Worm (Caenorhabditis elegans): ENCODE data around the gene clec-183.
"Not testable (repeated sequence)": the region's sequence is repeated elsewhere in the genome, so short reads cannot be mapped to it uniquely, and the experiment has no call there.

The clec-183 gene

ce11 chrIV:9310935-9311566 lies 16.8 kb upstream of the clec-183 start:
- TF ChIP-seq nhr-80 (tag; optimal IDR thresholded peaks at IDR 0.05): peak; percentile 73
- TF ChIP-seq let-607 (tag; optimal IDR thresholded peaks at IDR 0.05): no peak
- no peak for TF ChIP-seq tbx-9 (tag; optimal IDR thresholded peaks at IDR 0.05; ENCODE audit: borderline replicate concordance)
- TF ChIP-seq ets-4 (GFP tag; optimal IDR thresholded peaks at IDR 0.05): peak; percentile 45
- no peak for TF ChIP-seq atf-7 (tag; optimal IDR thresholded peaks at IDR 0.05)

DNA sequence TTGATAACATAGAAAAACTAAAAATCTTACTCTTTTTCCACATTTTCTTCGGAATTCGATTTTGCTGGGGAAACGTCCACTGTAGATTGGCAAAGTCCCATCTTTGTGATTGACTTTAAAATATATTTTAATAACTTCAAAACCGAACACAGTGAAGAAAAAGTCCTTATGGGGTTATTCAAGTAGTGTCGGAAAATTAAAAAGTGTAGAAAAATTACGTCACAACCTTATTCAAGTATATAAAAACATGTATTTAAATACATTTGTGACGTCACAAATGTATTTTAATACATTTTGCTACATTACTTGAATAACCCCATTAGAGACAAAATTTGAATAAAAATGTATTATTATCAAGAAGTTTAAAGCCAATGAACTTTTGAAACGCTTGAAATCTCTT lies 15.0 kb upstream of the clec-183 start, which contains the start of gene F49C12.7:
Gene F49C12.7, minus strand, starts transcription at position 101 of the 400 bp plus-strand sequence.
- TF ChIP-seq Y53G8AR.9 (GFP tag; conservative IDR thresholded peaks at IDR 0.05); chd-7 (tag; optimal IDR thresholded peaks at IDR 0.05); ceh-79 (tag; optimal IDR thresholded peaks at IDR 0.05): not testable (repeated sequence)

- 0 out of 2 replicates have a peak, but pooled peaks have one; percentile 9 for TF ChIP-seq attf-3 (GFP tag; conservative IDR thresholded peaks at IDR 0.05)
- TF ChIP-seq rpc-1 (optimal IDR thresholded peaks at IDR 0.05): peak; percentile 9
- no peak for TF ChIP-seq rpc-1 (tag; optimal IDR thresholded peaks at IDR 0.05)
- 0 out of 2 replicates have a peak, but pooled peaks have one; percentile 30 for TF ChIP-seq dox-1 (GFP tag; IDR thresholded peaks at IDR 0.05)
- peak in 1 of 3 experiments; percentile 29 for TF ChIP-seq lin-35 (GFP tag; optimal IDR thresholded peaks at IDR 0.05)
- no peak for TF ChIP-seq snpc-4 (GFP tag; optimal IDR thresholded peaks at IDR 0.05)
- peak in 3 of 4 experiments; percentile 1 to 45 (median 15) for TF ChIP-seq snpc-4 (tag; optimal IDR thresholded peaks at IDR 0.05)
- TF ChIP-seq ama-1 (optimal IDR thresholded peaks at IDR 0.05): no peak
- TF ChIP-seq ama-1 (GFP tag; optimal IDR thresholded peaks at IDR 0.05): no peak
- peak; percentile 21; the same call in 1 of the 2 replicates for TF ChIP-seq cebp-1 (GFP tag; IDR thresholded peaks at IDR 0.05)
- peak; percentile 79 for TF ChIP-seq cebp-1 (tag; optimal IDR thresholded peaks at IDR 0.05)
- peak; percentile 10 for TF ChIP-seq snpc-3.4 (tag; optimal IDR thresholded peaks at IDR 0.05)
- TF ChIP-seq ceh-27 (GFP tag; optimal IDR thresholded peaks at IDR 0.05): no peak
- no peak for TF ChIP-seq T07F8.4 (tag; optimal IDR thresholded peaks at IDR 0.05)
- TF ChIP-seq nhr-80 (tag; optimal IDR thresholded peaks at IDR 0.05): peak; percentile 4
- peak; percentile 29; the same call in 1 of the 2 replicates for TF ChIP-seq D2030.7 (GFP tag; IDR thresholded peaks at IDR 0.05)
- no peak for TF ChIP-seq efl-1 (GFP tag; optimal IDR thresholded peaks at IDR 0.05)
- TF ChIP-seq Y56A3A.18 (GFP tag; IDR thresholded peaks at IDR 0.05): no peak
- no peak for TF ChIP-seq ceh-91 (GFP tag; IDR thresholded peaks at IDR 0.05)
- TF ChIP-seq lin-54 (GFP tag; optimal IDR thresholded peaks at IDR 0.05): peak; percentile 8
- peak; percentile 22; the same call in 1 of the 2 replicates for TF ChIP-seq hmg-1.2 (GFP tag; IDR thresholded peaks at IDR 0.05)
- TF ChIP-seq tbx-9 (tag; optimal IDR thresholded peaks at IDR 0.05; ENCODE audit: borderline replicate concordance): no peak
- no peak for TF ChIP-seq die-1 (tag; optimal IDR thresholded peaks at IDR 0.05)
- no peak for TF ChIP-seq lin-26 (GFP tag; IDR thresholded peaks at IDR 0.05)
Measured at ce11 chrIV:9316068-9316681, 11.6 kb upstream of the clec-183 start, which contains the start of the genes F49C12.9 and rpn-7. Gene F49C12.9, minus strand, starts transcription at chrIV:9316215. Gene rpn-7, plus strand, starts transcription at chrIV:9316631.

DNA sequence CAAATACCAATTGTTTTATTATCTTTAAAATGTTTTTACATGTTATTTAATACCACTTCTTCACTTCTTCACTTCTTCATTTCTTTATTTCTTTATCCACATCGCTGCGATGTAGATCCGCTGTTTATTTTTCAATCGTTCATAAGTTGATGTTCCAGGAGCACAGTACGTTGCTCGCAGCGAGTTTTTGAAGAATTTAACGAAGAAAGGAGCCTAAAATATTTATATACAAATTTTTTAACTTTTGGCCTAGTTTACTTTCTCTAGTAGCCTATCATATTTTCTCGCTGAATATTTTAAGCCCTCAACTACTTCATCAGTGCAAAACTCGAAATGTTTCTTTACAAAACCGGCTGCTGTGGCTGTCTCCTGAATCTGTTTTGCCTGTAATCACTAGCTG lies 9.7 kb upstream of the clec-183 start:
- TF ChIP-seq nhr-179 (tag; optimal IDR thresholded peaks at IDR 0.05) (no peak), egl-18 (GFP tag; IDR thresholded peaks at IDR 0.05) (no peak), egl-44 (GFP tag; IDR thresholded peaks at IDR 0.05) (no peak), unc-62 (GFP tag; optimal IDR thresholded peaks at IDR 0.05) (no peak), Y79H2A.3 (GFP tag; conservative IDR thresholded peaks at IDR 0.05) (no peak), F57C9.4 (tag; optimal IDR thresholded peaks at IDR 0.05) (no peak), rec-8 (tag; optimal IDR thresholded peaks at IDR 0.05) (no peak), sdz-38 (tag; optimal IDR thresholded peaks at IDR 0.05) (no peak), sptf-2 (GFP tag; optimal IDR thresholded peaks at IDR 0.05) (no peak), Y53G8AR.9 (GFP tag; conservative IDR thresholded peaks at IDR 0.05) (no peak), K11D2.4 (GFP tag; IDR thresholded peaks at IDR 0.05) (no peak), snpc-4 (GFP tag; optimal IDR thresholded peaks at IDR 0.05) (no peak), snpc-4 (tag; optimal IDR thresholded peaks at IDR 0.05) (peak in 1 of 4 experiments; percentile 10), bed-2 (GFP tag; IDR thresholded peaks at IDR 0.05) (no peak), lag-1 (GFP tag; IDR thresholded peaks at IDR 0.05) (no peak), aptf-3 (GFP tag; IDR thresholded peaks at IDR 0.05) (0 out of 2 replicates have a peak, but pooled peaks have one; percentile 22)

Data from whole organism, young adult.